Fruit fly (Drosophila melanogaster): ENCODE measurements around the gene CG42834.

CG42834 gene

DNA sequence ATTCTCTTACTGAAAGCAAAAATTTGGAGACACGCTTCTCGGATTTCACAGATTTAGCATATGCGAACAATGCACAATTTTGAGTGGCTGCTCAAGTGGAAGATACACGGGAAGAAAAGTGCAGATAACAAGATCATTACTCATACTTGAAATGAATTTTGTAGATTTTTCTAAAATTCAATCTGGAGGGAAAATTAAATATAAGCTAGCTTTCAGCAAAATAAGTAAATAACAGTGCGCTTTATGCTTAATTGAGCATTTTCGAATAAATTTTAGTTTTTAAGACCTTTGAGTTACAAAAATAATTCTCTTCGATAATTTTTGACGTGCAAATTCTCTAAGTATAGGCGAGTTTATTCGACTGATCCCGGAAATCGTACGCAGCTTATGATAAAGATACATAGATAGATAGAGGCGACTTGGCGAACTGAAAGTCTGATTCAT, 17.9 kb upstream of the CG42834 start (continued):
- TF ChIP-seq Sin3A (optimal IDR thresholded peaks at IDR 0.05) (no peak), pros (GFP tag; optimal IDR thresholded peaks at IDR 0.05) (no peak), prd (optimal IDR thresholded peaks at IDR 0.05) (no peak), prd (GFP tag; IDR thresholded peaks at IDR 0.05) (peak; percentile 18; the same call in 1 of the 3 replicates), gsb-n (tag; optimal IDR thresholded peaks at IDR 0.05) (no peak), Nf-YB (GFP tag; optimal IDR thresholded peaks at IDR 0.05) (no peak), danr (GFP tag; IDR thresholded peaks at IDR 0.05) (peak; percentile 48; the same call in 1 of the 2 replicates), Poxn (GFP tag; IDR thresholded peaks at IDR 0.05) (no peak), Bdp1 (GFP tag; optimal IDR thresholded peaks at IDR 0.05) (no peak), seq (GFP tag; IDR thresholded peaks at IDR 0.05) (no peak), sc (optimal IDR thresholded peaks at IDR 0.05) (no peak), sc (GFP tag; optimal IDR thresholded peaks at IDR 0.05) (no peak), fd3F (GFP tag; optimal IDR thresholded peaks at IDR 0.05) (no peak), CG14014 (GFP tag; IDR thresholded peaks at IDR 0.05) (no peak), da (GFP tag; optimal IDR thresholded peaks at IDR 0.05) (no peak), hb (GFP tag; IDR thresholded peaks at IDR 0.05; ENCODE audit: partially characterized antibody) (no peak), CG10321 (GFP tag; IDR thresholded peaks at IDR 0.05) (no peak), zfh1 (GFP tag; IDR thresholded peaks at IDR 0.05) (no peak), sob (GFP tag; IDR thresholded peaks at IDR 0.05) (no peak), ems (GFP tag; optimal IDR thresholded peaks at IDR 0.05) (no peak), Dek (tag; optimal IDR thresholded peaks at IDR 0.05) (no peak), vfl (GFP tag; optimal IDR thresholded peaks at IDR 0.05) (no peak), Meics (GFP tag; optimal IDR thresholded peaks at IDR 0.05) (peak; percentile 50), ind (GFP tag; optimal IDR thresholded peaks at IDR 0.05) (peak; percentile 30), CG8388 (GFP tag; optimal IDR thresholded peaks at IDR 0.05) (peak; percentile 40), HLH54F (GFP tag; optimal IDR thresholded peaks at IDR 0.05) (no peak), MBD-R2 (GFP tag; IDR thresholded peaks at IDR 0.05) (no peak), CG11456 (GFP tag; IDR thresholded peaks at IDR 0.05) (no peak), bbx (GFP tag; IDR thresholded peaks at IDR 0.05; ENCODE audit: partially characterized antibody) (no peak), CG2120 (GFP tag; optimal IDR thresholded peaks at IDR 0.05) (no peak), Xbp1 (GFP tag; optimal IDR thresholded peaks at IDR 0.05) (no peak), CG7987 (GFP tag; optimal IDR thresholded peaks at IDR 0.05) (no peak), eve (GFP tag; optimal IDR thresholded peaks at IDR 0.05) (peak in 1 of 2 experiments; percentile 61), NC2α (GFP tag; optimal IDR thresholded peaks at IDR 0.05) (no peak), salm (tag; optimal IDR thresholded peaks at IDR 0.05) (no peak), Sry-δ (GFP tag; optimal IDR thresholded peaks at IDR 0.05) (no peak), HmgZ (tag; optimal IDR thresholded peaks at IDR 0.05) (no peak), CG7928 (GFP tag; optimal IDR thresholded peaks at IDR 0.05) (no peak), vvl (GFP tag; IDR thresholded peaks at IDR 0.05) (no peak), sr (GFP tag; IDR thresholded peaks at IDR 0.05) (no peak), CG1647 (GFP tag; optimal IDR thresholded peaks at IDR 0.05) (no peak), sens-2 (GFP tag; IDR thresholded peaks at IDR 0.05) (no peak), CG10543 (GFP tag; optimal IDR thresholded peaks at IDR 0.05) (no peak), CG13775 (GFP tag; optimal IDR thresholded peaks at IDR 0.05) (no peak), HLH4C (GFP tag; IDR thresholded peaks at IDR 0.05; ENCODE audit: partially characterized antibody) (no peak), CG1602 (GFP tag; optimal IDR thresholded peaks at IDR 0.05) (no peak), Fer1 (GFP tag; optimal IDR thresholded peaks at IDR 0.05) (peak; percentile 54), eyg (GFP tag; optimal IDR thresholded peaks at IDR 0.05) (no peak), Adf1 (GFP tag; IDR thresholded peaks at IDR 0.05) (no peak), Gug (GFP tag; IDR thresholded peaks at IDR 0.05) (no peak), CG7556 (GFP tag; optimal IDR thresholded peaks at IDR 0.05) (peak; percentile 0), Ets65A (GFP tag) (peak; percentile 92), Vsx1 (GFP tag; optimal IDR thresholded peaks at IDR 0.05) (no peak), CG12155 (GFP tag; optimal IDR thresholded peaks at IDR 0.05) (no peak)
